Worm (Caenorhabditis elegans): ENCODE data around the gene lem-4.

Gene lem-4

DNA sequence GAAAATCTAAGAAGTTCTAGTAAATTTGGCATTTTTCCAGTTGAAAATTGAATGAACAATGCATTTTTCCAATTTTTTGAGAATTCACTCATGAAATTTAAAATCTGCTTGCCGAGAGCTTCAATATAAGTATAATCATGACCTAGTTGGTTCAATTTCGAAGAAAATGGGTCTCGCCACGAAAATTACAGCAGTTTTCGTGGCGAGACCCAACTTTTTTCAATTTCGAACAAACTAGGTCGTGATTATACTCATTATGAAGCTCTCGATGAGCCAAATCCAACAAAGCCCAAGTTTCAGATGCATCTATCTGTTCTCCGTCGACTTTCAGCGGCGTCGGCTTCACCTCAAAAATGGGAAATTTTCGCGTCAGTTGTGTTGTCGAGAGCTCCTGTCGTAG, 54.1 kb downstream of the lem-4 start, which contains the start of gene mrpl-46:
Gene mrpl-46 (plus strand): TSS at position 301 of the 400 bp plus-strand sequence.
- no peak for TF ChIP-seq pha-2 (tag; optimal IDR thresholded peaks at IDR 0.05)

All from whole organism, late embryonic.